Worm (Caenorhabditis elegans) whole organism, L1 larva: ENCODE measurements around the gene T02H6.3.

Experiments
- ama-1 ChIP-seq: fragments of 150-350 bp; optimal IDR thresholded peaks from 2 replicates; lab custom pipeline; 2014
- dpl-1 ChIP-seq, 3 experiments: fragments of 150-350 bp in 2 of 3; sonication (generic microtip) in 1 of 3; optimal IDR thresholded peaks; 2 replicates each; lab custom pipeline; 2014 to 2017; ENCODE audit warnings: missing biosample characterization in 3 of 3, missing genetic modification characterization in 3 of 3, missing genetic modification reagents in 3 of 3
- efl-1 ChIP-seq, 4 experiments: fragments of 150-350 bp; optimal IDR thresholded peaks in 3 of 4; peaks in 1 of 4; 1 replicate in 1 of 4; 2 replicates in 3 of 4; lab custom pipeline; 2014; ENCODE audit warnings: missing biosample characterization in 2 of 4, missing genetic modification characterization in 2 of 4, missing genetic modification reagents in 2 of 4
- egl-27 ChIP-seq, 2 experiments: fragments of 150-350 bp in 1 of 2; sonication (generic microtip); optimal IDR thresholded peaks; 3 replicates each; lab custom pipeline; 2017 to 2018; ENCODE audit warnings: missing biosample characterization in 2 of 2, missing genetic modification characterization in 2 of 2, missing genetic modification reagents in 2 of 2
- fkh-4 ChIP-seq: sonication (generic microtip); optimal IDR thresholded peaks from 2 replicates; lab custom pipeline; 2016; ENCODE audit warnings: missing compliant biosample characterization, missing genetic modification characterization, borderline replicate concordance
- jun-1 ChIP-seq: fragments of 150-350 bp; optimal IDR thresholded peaks from 2 replicates; lab custom pipeline; 2014; ENCODE audit warnings: missing biosample characterization, missing genetic modification reagents, missing genetic modification characterization
- lin-13 ChIP-seq: fragments of 150-350 bp; optimal IDR thresholded peaks from 2 replicates; lab custom pipeline; 2014; ENCODE audit warnings: missing biosample characterization, missing genetic modification reagents, missing genetic modification characterization
- lin-35 ChIP-seq, 2 experiments: fragments of 150-350 bp; optimal IDR thresholded peaks; 2 replicates each; lab custom pipeline; 2014; ENCODE audit warnings: missing biosample characterization in 2 of 2, missing genetic modification characterization in 2 of 2, missing genetic modification reagents in 2 of 2
- lsy-2 ChIP-seq, 2 experiments: fragments of 150-350 bp; optimal IDR thresholded peaks; 2 replicates each; lab custom pipeline; 2014; ENCODE audit warnings: missing biosample characterization in 2 of 2, missing genetic modification characterization in 2 of 2
- nhr-11 ChIP-seq: fragments of 150-350 bp; optimal IDR thresholded peaks from 2 replicates; lab custom pipeline; 2014; ENCODE audit warnings: missing biosample characterization, missing genetic modification characterization
- snpc-4 ChIP-seq: fragments of 150-350 bp; optimal IDR thresholded peaks from 2 replicates; lab custom pipeline; 2014; ENCODE audit warnings: missing biosample characterization, missing genetic modification characterization
- sox-4 ChIP-seq: sonication (generic microtip); optimal IDR thresholded peaks from 2 replicates; lab custom pipeline; 2016; ENCODE audit warnings: missing genetic modification characterization, missing compliant biosample characterization
- zag-1 ChIP-seq: fragments of 150-350 bp; optimal IDR thresholded peaks from 2 replicates; lab custom pipeline; 2014; ENCODE audit warnings: missing biosample characterization, missing genetic modification characterization

DNA sequence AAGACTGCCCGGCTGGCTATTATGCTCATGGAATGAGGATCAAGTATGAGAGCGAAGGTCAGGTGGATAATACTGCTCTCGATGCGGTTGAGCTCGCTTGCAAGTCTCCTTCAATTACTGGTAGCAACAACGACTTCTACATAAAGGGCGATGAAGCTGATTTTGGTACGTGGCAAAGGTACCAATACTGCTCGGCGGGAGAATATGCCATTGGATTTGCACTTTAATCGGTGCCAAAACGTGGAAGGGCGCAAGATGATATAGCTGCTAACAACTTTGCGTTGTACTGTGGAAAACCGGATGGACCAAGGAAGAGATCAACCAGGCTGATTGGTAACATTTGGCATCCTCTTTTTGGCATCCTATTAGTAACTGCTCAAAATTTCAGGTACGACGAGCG lies 23.8 kb upstream of the T02H6.3 start:
- TF ChIP-seq snpc-4 (tag; lab: Kevin White, UChicago) (no peak), ama-1 (lab: Kevin White, UChicago) (no peak), nhr-11 (tag; lab: Kevin White, UChicago) (no peak), sox-4 (tag; lab: Kevin White, UChicago) (no peak), egl-27 (tag; optimal IDR thresholded peaks at IDR 0.05; lab: Kevin White, UChicago) (no peak), efl-1 (optimal IDR thresholded peaks at IDR 0.05; lab: Kevin White, UChicago) (no peak), efl-1 (GFP tag; optimal IDR thresholded peaks at IDR 0.05 in 1 of 2; lab: Kevin White, UChicago) (peak in 1 of 2 experiments; percentile 74), zag-1 (tag; lab: Kevin White, UChicago) (no peak), lin-13 (no peak), lin-35 (GFP tag; optimal IDR thresholded peaks at IDR 0.05; lab: Kevin White, UChicago) (no peak), lsy-2 (tag; optimal IDR thresholded peaks at IDR 0.05; lab: Kevin White, UChicago) (no peak), fkh-4 (tag; lab: Kevin White, UChicago) (no peak), dpl-1 (GFP tag; optimal IDR thresholded peaks at IDR 0.05; lab: Kevin White, UChicago) (no peak), jun-1 (tag; lab: Kevin White, UChicago) (no peak)
